Worm (Caenorhabditis elegans) whole organism, L1 larva: ENCODE measurements around the gene ccd-5.

Experiments used
- C04F5.9 ChIP-seq: sonication (generic microtip); optimal IDR thresholded peaks from 2 replicates; lab custom pipeline; 2016; ENCODE audit warnings: missing genetic modification characterization, missing compliant biosample characterization
- C16A3.4 ChIP-seq: fragments of 150-350 bp; optimal IDR thresholded peaks from 2 replicates; lab custom pipeline; 2014; ENCODE audit warnings: missing biosample characterization, missing genetic modification characterization
- F16B12.6 ChIP-seq: fragments of 150-350 bp; optimal IDR thresholded peaks from 2 replicates; lab custom pipeline; 2014; ENCODE audit warnings: missing biosample characterization, missing genetic modification characterization
- aha-1 ChIP-seq: fragments of 150-350 bp; optimal IDR thresholded peaks from 2 replicates; lab custom pipeline; 2014; ENCODE audit warnings: missing biosample characterization, missing genetic modification characterization
- alr-1 ChIP-seq: fragments of 200-800 bp; sonication (Bioruptor generic); optimal IDR thresholded peaks from 2 replicates; lab custom pipeline; 2018; ENCODE audit warnings: borderline replicate concordance, mild to moderate bottlenecking, missing genetic modification characterization, missing compliant biosample characterization
- aly-2 ChIP-seq: fragments of 150-350 bp; optimal IDR thresholded peaks from 2 replicates; lab custom pipeline; 2014; ENCODE audit warnings: missing biosample characterization, missing genetic modification characterization
- ama-1 ChIP-seq: fragments of 150-350 bp; optimal IDR thresholded peaks from 2 replicates; lab custom pipeline; 2014
- ceh-63 ChIP-seq: fragments of 200-800 bp; sonication (Bioruptor generic); optimal IDR thresholded peaks from 2 replicates; lab custom pipeline; 2018; ENCODE audit warnings: mild to moderate bottlenecking, missing genetic modification characterization, missing compliant biosample characterization
- ceh-88 ChIP-seq: fragments of 200-800 bp; sonication (Bioruptor generic); IDR thresholded peaks from 2 replicates; pipeline ENCODE4 v1.3.6; 2022; ENCODE audit warnings: missing genetic modification characterization, missing compliant biosample characterization
- ces-1 ChIP-seq: fragments of 150-350 bp; optimal IDR thresholded peaks from 2 replicates; lab custom pipeline; 2014; ENCODE audit warnings: missing biosample characterization, missing genetic modification reagents, missing genetic modification characterization
- dsc-1 ChIP-seq: sonication (generic microtip); optimal IDR thresholded peaks from 2 replicates; lab custom pipeline; 2016; ENCODE audit warnings: mild to moderate bottlenecking, missing genetic modification characterization, missing compliant biosample characterization
- efl-1 ChIP-seq, 4 experiments: fragments of 150-350 bp; optimal IDR thresholded peaks in 3 of 4; peaks in 1 of 4; 1 replicate in 1 of 4; 2 replicates in 3 of 4; lab custom pipeline; 2014; ENCODE audit warnings: missing biosample characterization in 2 of 4, missing genetic modification characterization in 2 of 4, missing genetic modification reagents in 2 of 4
- egl-13 ChIP-seq: sonication (generic microtip); optimal IDR thresholded peaks from 2 replicates; lab custom pipeline; 2016; ENCODE audit warnings: missing genotype, missing genetic modification reagents, missing genetic modification characterization, missing compliant biosample characterization
- egl-27 ChIP-seq, 2 experiments: fragments of 150-350 bp in 1 of 2; sonication (generic microtip); optimal IDR thresholded peaks; 3 replicates each; lab custom pipeline; 2017 to 2018; ENCODE audit warnings: missing biosample characterization in 2 of 2, missing genetic modification characterization in 2 of 2, missing genetic modification reagents in 2 of 2
- elt-2 ChIP-seq: sonication (generic microtip); optimal IDR thresholded peaks from 2 replicates; lab custom pipeline; 2016; ENCODE audit warnings: missing genetic modification characterization, mild to moderate bottlenecking, inconsistent platforms, missing compliant biosample characterization, missing genetic modification reagents
- elt-3 ChIP-seq, 6 experiments: fragments of 150-350 bp in 1 of 6; sonication (generic microtip); optimal IDR thresholded peaks; 2 replicates each; lab custom pipeline; 2017 to 2018; ENCODE audit warnings: missing biosample characterization in 6 of 6, missing genetic modification characterization in 6 of 6, inconsistent platforms in 1 of 6
- ets-5 ChIP-seq: fragments of 200-800 bp; sonication (Bioruptor generic); IDR thresholded peaks from 2 replicates; pipeline ENCODE4 v1.3.6; 2022; ENCODE audit warnings: missing genetic modification characterization, missing compliant biosample characterization
- fkh-4 ChIP-seq: sonication (generic microtip); optimal IDR thresholded peaks from 2 replicates; lab custom pipeline; 2016; ENCODE audit warnings: missing compliant biosample characterization, missing genetic modification characterization, borderline replicate concordance
- hlh-17 ChIP-seq: fragments of 200-800 bp; sonication (Bioruptor generic); optimal IDR thresholded peaks from 2 replicates; lab custom pipeline; 2018; ENCODE audit warnings: missing genetic modification characterization, mild to moderate bottlenecking, missing compliant biosample characterization, moderate library complexity, borderline replicate concordance
- hpl-2 ChIP-seq: fragments of 150-350 bp; optimal IDR thresholded peaks from 2 replicates; lab custom pipeline; 2014; ENCODE audit warnings: missing biosample characterization, missing genetic modification reagents, missing genetic modification characterization
- lin-14 ChIP-seq: fragments of 200-800 bp; sonication (Bioruptor generic); optimal IDR thresholded peaks from 2 replicates; lab custom pipeline; 2018; ENCODE audit warnings: mild to moderate bottlenecking, missing genetic modification characterization, moderate library complexity, missing compliant biosample characterization
- lin-15B ChIP-seq: fragments of 150-350 bp; sonication (generic microtip); optimal IDR thresholded peaks from 3 replicates; lab custom pipeline; 2014; ENCODE audit warnings: missing biosample characterization, missing genetic modification characterization
- lin-35 ChIP-seq, 2 experiments: fragments of 150-350 bp; optimal IDR thresholded peaks; 2 replicates each; lab custom pipeline; 2014; ENCODE audit warnings: missing biosample characterization in 2 of 2, missing genetic modification characterization in 2 of 2, missing genetic modification reagents in 2 of 2
- lsy-2 ChIP-seq, 2 experiments: fragments of 150-350 bp; optimal IDR thresholded peaks; 2 replicates each; lab custom pipeline; 2014; ENCODE audit warnings: missing biosample characterization in 2 of 2, missing genetic modification characterization in 2 of 2
- mab-9 ChIP-seq: fragments of 200-800 bp; sonication (Bioruptor generic); IDR thresholded peaks from 2 replicates; pipeline ENCODE4 v1.3.6; 2022; ENCODE audit warnings: missing genetic modification reagents, missing genetic modification characterization, missing compliant biosample characterization
- mdl-1 ChIP-seq, 2 experiments: fragments of 150-350 bp; optimal IDR thresholded peaks; 2 replicates each; lab custom pipeline; 2014 to 2017; ENCODE audit warnings: missing biosample characterization in 2 of 2, missing genetic modification characterization in 2 of 2, inconsistent platforms in 1 of 2
- mep-1 ChIP-seq: fragments of 150-350 bp; optimal IDR thresholded peaks from 2 replicates; lab custom pipeline; 2014; ENCODE audit warnings: missing biosample characterization, missing genetic modification characterization
- nhr-11 ChIP-seq: fragments of 150-350 bp; optimal IDR thresholded peaks from 2 replicates; lab custom pipeline; 2014; ENCODE audit warnings: missing biosample characterization, missing genetic modification characterization
- nhr-20 ChIP-seq: sonication (generic microtip); optimal IDR thresholded peaks from 2 replicates; lab custom pipeline; 2016; ENCODE audit warnings: mild to moderate bottlenecking, missing genetic modification characterization, missing compliant biosample characterization
- nhr-237 ChIP-seq: fragments of 150-350 bp; optimal IDR thresholded peaks from 2 replicates; lab custom pipeline; 2014; ENCODE audit warnings: missing biosample characterization, missing genetic modification characterization
- nhr-28 ChIP-seq: fragments of 150-350 bp; optimal IDR thresholded peaks from 2 replicates; lab custom pipeline; 2014; ENCODE audit warnings: missing biosample characterization, missing genetic modification characterization
- nhr-47 ChIP-seq: sonication (generic microtip); optimal IDR thresholded peaks from 2 replicates; lab custom pipeline; 2016; ENCODE audit warnings: mild to moderate bottlenecking, missing genetic modification characterization, moderate library complexity, missing compliant biosample characterization
- nhr-71 ChIP-seq: sonication (generic microtip); optimal IDR thresholded peaks from 2 replicates; lab custom pipeline; 2016; ENCODE audit warnings: mild to moderate bottlenecking, missing genetic modification characterization, moderate library complexity, missing compliant biosample characterization
- nhr-77 ChIP-seq: fragments of 150-350 bp; optimal IDR thresholded peaks from 2 replicates; lab custom pipeline; 2014; ENCODE audit warnings: missing biosample characterization, missing genetic modification characterization
- nhr-85 ChIP-seq: sonication (generic microtip); peaks from one replicate; lab custom pipeline; 2016; ENCODE audit warnings: missing genetic modification characterization, inconsistent platforms, missing compliant biosample characterization
- nhr-90 ChIP-seq: sonication (generic microtip); optimal IDR thresholded peaks from 2 replicates; lab custom pipeline; 2016; ENCODE audit warnings: mild to moderate bottlenecking, missing genetic modification characterization, missing compliant biosample characterization; ENCODE audit not compliant: poor library complexity
- rnt-1 ChIP-seq: sonication (generic microtip); optimal IDR thresholded peaks from 2 replicates; lab custom pipeline; 2016; ENCODE audit warnings: mild to moderate bottlenecking, missing genetic modification characterization, moderate library complexity, missing compliant biosample characterization
- skn-1 ChIP-seq: fragments of 150-350 bp; optimal IDR thresholded peaks from 2 replicates; lab custom pipeline; 2014; ENCODE audit warnings: missing biosample characterization, missing genetic modification characterization
- snpc-4 ChIP-seq: fragments of 150-350 bp; optimal IDR thresholded peaks from 2 replicates; lab custom pipeline; 2014; ENCODE audit warnings: missing biosample characterization, missing genetic modification characterization
- snu-23 ChIP-seq: sonication (generic microtip); optimal IDR thresholded peaks from 2 replicates; lab custom pipeline; 2016; ENCODE audit warnings: missing genetic modification characterization, missing compliant biosample characterization
- sup-37 ChIP-seq: fragments of 200-800 bp; sonication (Bioruptor generic); optimal IDR thresholded peaks from 2 replicates; lab custom pipeline; 2018; ENCODE audit warnings: mild to moderate bottlenecking, missing genetic modification characterization, missing compliant biosample characterization
- swsn-7 ChIP-seq: sonication (generic microtip); optimal IDR thresholded peaks from 2 replicates; lab custom pipeline; 2016; ENCODE audit warnings: missing genetic modification characterization, missing compliant biosample characterization
- unc-30 ChIP-seq: sonication (generic microtip); optimal IDR thresholded peaks from 2 replicates; lab custom pipeline; 2017; ENCODE audit warnings: missing biosample characterization, missing genetic modification characterization
- unc-98 ChIP-seq: fragments of 200-800 bp; sonication (Bioruptor generic); IDR thresholded peaks from 2 replicates; pipeline ENCODE4 v1.3.6; 2022; ENCODE audit warnings: missing genetic modification characterization, missing compliant biosample characterization
- vab-15 ChIP-seq: sonication (generic microtip); optimal IDR thresholded peaks from 2 replicates; lab custom pipeline; 2017; ENCODE audit warnings: missing genotype, mild to moderate bottlenecking, missing genetic modification characterization, missing compliant biosample characterization
- zag-1 ChIP-seq: fragments of 150-350 bp; optimal IDR thresholded peaks from 2 replicates; lab custom pipeline; 2014; ENCODE audit warnings: missing biosample characterization, missing genetic modification characterization
- ztf-11 ChIP-seq, 2 experiments: sonication (generic microtip); optimal IDR thresholded peaks; 2 replicates each; lab custom pipeline; 2016 to 2017; ENCODE audit warnings: missing genetic modification characterization in 2 of 2, missing biosample characterization in 1 of 2, missing compliant biosample characterization in 1 of 2

ccd-5 gene

ce11 chrX:2553433-2553860 lies 19.0 kb downstream of the ccd-5 start (continued):
- TF ChIP-seq egl-13 (tag; lab: Kevin White, UChicago) (peak; percentile 61), rnt-1 (tag; lab: Kevin White, UChicago) (peak; percentile 59), nhr-71 (tag; lab: Kevin White, UChicago) (peak; percentile 81), zag-1 (tag; lab: Kevin White, UChicago) (no peak), unc-30 (tag; lab: Kevin White, UChicago) (no peak), lin-15B (tag; lab: Kevin White, UChicago) (no peak), C16A3.4 (peak; percentile 57), ceh-88 (GFP tag; lab: Robert Waterston, UW) (no peak), aha-1 (tag; lab: Kevin White, UChicago) (no peak), ces-1 (GFP tag; lab: Kevin White, UChicago) (no peak), elt-2 (tag; lab: Kevin White, UChicago) (peak; percentile 45)
- TF ChIP-seq, all 84 proteins: peak for 41

DNA sequence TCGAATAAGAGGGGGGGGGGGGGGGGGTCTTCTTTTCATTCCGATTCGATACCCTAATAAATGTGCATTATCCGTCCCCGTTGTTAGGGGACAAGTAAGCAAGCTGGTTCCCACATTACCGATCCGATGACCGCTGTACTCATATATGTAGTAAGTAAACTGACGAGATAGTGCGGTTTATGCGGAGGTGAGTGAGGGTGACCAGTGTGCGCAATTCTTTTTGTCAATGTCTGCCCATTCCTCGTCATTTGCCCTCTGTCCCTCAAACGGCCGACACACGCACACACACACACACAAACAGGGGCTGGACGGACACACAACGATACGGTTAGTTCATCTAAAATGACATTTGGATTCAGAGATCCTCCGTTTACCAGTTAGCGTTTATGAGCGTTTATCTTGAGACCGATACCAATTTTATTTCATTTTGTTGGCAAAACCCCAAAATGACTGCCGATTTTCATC lies 20.2 kb downstream of the ccd-5 start, which contains the start of gene aat-3:
aat-3 (plus strand) TSS at position 51 of the 465 bp plus-strand sequence.
- TF ChIP-seq unc-98 (GFP tag; lab: Robert Waterston, UW) = no peak
- TF ChIP-seq ceh-63 (GFP tag; lab: Kevin White, UChicago) = no peak
- TF ChIP-seq hlh-17 (GFP tag; lab: Kevin White, UChicago) = no peak
- no peak for TF ChIP-seq nhr-28
- TF ChIP-seq lsy-2 (tag; optimal IDR thresholded peaks at IDR 0.05; lab: Kevin White, UChicago) = peak in 1 of 2 experiments; percentile 2
- peak; percentile 7 for TF ChIP-seq nhr-47 (tag; lab: Kevin White, UChicago)
- TF ChIP-seq swsn-7 (tag; lab: Kevin White, UChicago) = no peak
- peak; percentile 56 for TF ChIP-seq skn-1 (tag; lab: Kevin White, UChicago)
- no peak for TF ChIP-seq lin-35 (GFP tag; optimal IDR thresholded peaks at IDR 0.05; lab: Kevin White, UChicago)
- no peak for TF ChIP-seq hpl-2 (GFP tag; lab: Kevin White, UChicago)
- TF ChIP-seq mep-1 (tag; lab: Kevin White, UChicago) = peak; percentile 17
- peak in 1 of 2 experiments; percentile 15 for TF ChIP-seq mdl-1 (tag; optimal IDR thresholded peaks at IDR 0.05; lab: Kevin White, UChicago)
- peak; percentile 26 for TF ChIP-seq C16A3.4
- TF ChIP-seq nhr-20 (tag; lab: Kevin White, UChicago) = peak; percentile 34
- peak; percentile 50 for TF ChIP-seq snu-23 (GFP tag; lab: Kevin White, UChicago)
- peak; percentile 35 for TF ChIP-seq vab-15 (tag; lab: Kevin White, UChicago)
- no peak for TF ChIP-seq nhr-11 (tag; lab: Kevin White, UChicago)
- TF ChIP-seq lin-14 = peak; percentile 82
- no peak for TF ChIP-seq ama-1
- TF ChIP-seq C04F5.9 (tag; lab: Kevin White, UChicago) = no peak
- no peak for TF ChIP-seq nhr-90
- TF ChIP-seq elt-3 (tag; optimal IDR thresholded peaks at IDR 0.05; lab: Kevin White, UChicago) = no peak
- TF ChIP-seq fkh-4 = no peak
- no peak for TF ChIP-seq F16B12.6 (tag; lab: Kevin White, UChicago)
- no peak for TF ChIP-seq egl-27 (tag; optimal IDR thresholded peaks at IDR 0.05; lab: Kevin White, UChicago)

ce11 chrX:2551450-2551849 lies 21.0 kb downstream of the ccd-5 start:
- TF ChIP-seq rnt-1 (tag; lab: Kevin White, UChicago) = peak; percentile 24
- no peak for TF ChIP-seq nhr-237
- no peak for TF ChIP-seq snu-23 (GFP tag; lab: Kevin White, UChicago)
- TF ChIP-seq mab-9 = no peak
- TF ChIP-seq fkh-4 = no peak
- TF ChIP-seq zag-1 (tag; lab: Kevin White, UChicago) = no peak
- TF ChIP-seq sup-37 (GFP tag; lab: Kevin White, UChicago) = no peak
- TF ChIP-seq snpc-4 (tag; lab: Kevin White, UChicago) = peak; percentile 75
- no peak for TF ChIP-seq efl-1 (optimal IDR thresholded peaks at IDR 0.05; lab: Kevin White, UChicago)
- no peak for TF ChIP-seq efl-1 (GFP tag; optimal IDR thresholded peaks at IDR 0.05 in 1 of 2; lab: Kevin White, UChicago)
- TF ChIP-seq elt-3 (tag; optimal IDR thresholded peaks at IDR 0.05; lab: Kevin White, UChicago) = no peak
- peak; percentile 58 for TF ChIP-seq nhr-85 (tag; lab: Kevin White, UChicago)
- no peak for TF ChIP-seq dsc-1 (tag; lab: Kevin White, UChicago)
- no peak for TF ChIP-seq aly-2
- no peak for TF ChIP-seq ztf-11 (tag; optimal IDR thresholded peaks at IDR 0.05; lab: Kevin White, UChicago)
- TF ChIP-seq ets-5 (GFP tag; lab: Robert Waterston, UW) = no peak
- TF ChIP-seq C04F5.9 (tag; lab: Kevin White, UChicago) = no peak
- no peak for TF ChIP-seq nhr-77
- TF ChIP-seq alr-1 = no peak
